Fruit fly (Drosophila melanogaster) whole organism, embryonic: ENCODE data around the gene CG1951.

Experiments
- Adf1 ChIP-seq: fragments of 200-800 bp; sonication (Bioruptor generic); IDR thresholded peaks from 2 replicates; pipeline ENCODE4 v1.3.6; 2022; ENCODE audit warnings: missing biosample characterization, missing genetic modification characterization
- Aef1 ChIP-seq: fragments of 200-800 bp; sonication (Bioruptor generic); IDR thresholded peaks from 3 replicates; pipeline ENCODE4 v1.3.6; 2022; ENCODE audit warnings: missing biosample characterization, missing genetic modification characterization
- CG10321 ChIP-seq: fragments of 200-800 bp; sonication (Bioruptor generic); IDR thresholded peaks from 2 replicates; pipeline ENCODE4 v1.3.6; 2022; ENCODE audit warnings: missing biosample characterization, missing genetic modification characterization
- CG11504 ChIP-seq: fragments of 200-800 bp; sonication (Bioruptor generic); optimal IDR thresholded peaks from 3 replicates; lab custom pipeline; 2019; ENCODE audit warnings: missing biosample characterization, mild to moderate bottlenecking, missing genetic modification characterization, moderate library complexity
- CG13775 ChIP-seq: fragments of 200-800 bp; sonication (Bioruptor generic); optimal IDR thresholded peaks from 3 replicates; lab custom pipeline; 2017; ENCODE audit warnings: missing biosample characterization, mild to moderate bottlenecking, missing genetic modification characterization
- CG13894 ChIP-seq: fragments of 200-800 bp; sonication (Bioruptor generic); optimal IDR thresholded peaks from 3 replicates; lab custom pipeline; 2018; ENCODE audit warnings: missing biosample characterization, mild to moderate bottlenecking, missing genetic modification characterization, moderate library complexity
- CG1529 ChIP-seq: fragments of 200-800 bp; sonication (Bioruptor generic); optimal IDR thresholded peaks from 3 replicates; lab custom pipeline; 2018; ENCODE audit warnings: missing biosample characterization, missing genetic modification characterization
- CG15479 ChIP-seq: fragments of 200-800 bp; sonication (Bioruptor generic); optimal IDR thresholded peaks from 3 replicates; lab custom pipeline; 2019; ENCODE audit warnings: missing biosample characterization, mild to moderate bottlenecking, missing genetic modification characterization, moderate library complexity
- CG15601 ChIP-seq: fragments of 200-800 bp; sonication (Bioruptor generic); optimal IDR thresholded peaks from 3 replicates; lab custom pipeline; 2019; ENCODE audit warnings: missing biosample characterization, mild to moderate bottlenecking, missing genetic modification characterization, moderate library complexity
- CG1832 ChIP-seq: fragments of 200-800 bp; sonication (Bioruptor generic); optimal IDR thresholded peaks from 2 replicates; lab custom pipeline; 2017; ENCODE audit warnings: missing biosample characterization, mild to moderate bottlenecking, missing genetic modification characterization, inconsistent platforms
- CG2202 ChIP-seq: fragments of 200-800 bp; sonication (Bioruptor generic); optimal IDR thresholded peaks from 2 replicates; lab custom pipeline; 2018; ENCODE audit warnings: missing biosample characterization, mild to moderate bottlenecking, missing genetic modification characterization
- CG2875 ChIP-seq: fragments of 200-800 bp; sonication (Bioruptor generic); optimal IDR thresholded peaks from 2 replicates; lab custom pipeline; 2017; ENCODE audit warnings: missing biosample characterization, mild to moderate bottlenecking, missing genetic modification characterization, missing genetic modification reagents
- CG30020 ChIP-seq: fragments of 200-800 bp; optimal IDR thresholded peaks from 2 replicates; lab custom pipeline; 2019; ENCODE audit warnings: missing biosample characterization, mild to moderate bottlenecking, missing genetic modification characterization, moderate library complexity
- CG32767 ChIP-seq: fragments of 200-800 bp; sonication (Bioruptor generic); IDR thresholded peaks from 2 replicates; pipeline ENCODE4 v1.3.6; 2022; ENCODE audit warnings: missing biosample characterization, missing genetic modification characterization
- CG33557 ChIP-seq: fragments of 200-800 bp; sonication (Bioruptor generic); optimal IDR thresholded peaks from 2 replicates; lab custom pipeline; 2019; ENCODE audit warnings: missing biosample characterization, mild to moderate bottlenecking, missing genetic modification characterization, moderate library complexity
- CG4730 ChIP-seq: fragments of 200-800 bp; sonication (Bioruptor generic); IDR thresholded peaks from 2 replicates; pipeline ENCODE4 v1.3.6; 2022; ENCODE audit warnings: missing biosample characterization, missing genetic modification characterization
- CG5180 ChIP-seq: fragments of 200-800 bp; sonication (Bioruptor generic); optimal IDR thresholded peaks from 3 replicates; lab custom pipeline; 2017; ENCODE audit warnings: missing biosample characterization, missing genetic modification characterization, mild to moderate bottlenecking, moderate library complexity, missing genetic modification reagents
- CG7372 ChIP-seq: fragments of 200-800 bp; sonication (Bioruptor generic); IDR thresholded peaks from 2 replicates; pipeline ENCODE4 v1.3.6; 2022; ENCODE audit warnings: missing biosample characterization, missing genetic modification characterization
- CkIIα-i1 ChIP-seq: fragments of 200-800 bp; sonication (Bioruptor generic); IDR thresholded peaks from 2 replicates; pipeline ENCODE4 v1.3.6; 2022; ENCODE audit warnings: missing biosample characterization, missing genetic modification characterization
- D19B ChIP-seq: fragments of 200-800 bp; sonication (Bioruptor generic); optimal IDR thresholded peaks from 2 replicates; lab custom pipeline; 2017; ENCODE audit warnings: missing biosample characterization, mild to moderate bottlenecking, missing genetic modification characterization
- Ets97D ChIP-seq: fragments of 200-800 bp; sonication (Bioruptor generic); optimal IDR thresholded peaks from 3 replicates; lab custom pipeline; 2016; ENCODE audit warnings: missing biosample characterization, missing genetic modification characterization
- Hey ChIP-seq: fragments of 200-800 bp; sonication (Bioruptor generic); optimal IDR thresholded peaks from 3 replicates; lab custom pipeline; 2018; ENCODE audit warnings: missing biosample characterization, mild to moderate bottlenecking, missing genetic modification characterization
- Kr ChIP-seq: fragments of 200-800 bp; sonication (Bioruptor generic); optimal IDR thresholded peaks from 2 replicates; lab custom pipeline; 2017; ENCODE audit warnings: missing biosample characterization, mild to moderate bottlenecking, missing genetic modification characterization
- MTF-1 ChIP-seq: fragments of 200-800 bp; sonication (Bioruptor generic); optimal IDR thresholded peaks from 2 replicates; lab custom pipeline; 2018; ENCODE audit warnings: missing biosample characterization, mild to moderate bottlenecking, missing genetic modification characterization, borderline replicate concordance
- Nf-YB ChIP-seq: fragments of 200-800 bp; sonication (Bioruptor generic); optimal IDR thresholded peaks from 3 replicates; lab custom pipeline; 2019; ENCODE audit warnings: missing biosample characterization, mild to moderate bottlenecking, missing genetic modification characterization, moderate library complexity
- PHDP ChIP-seq: fragments of 200-800 bp; sonication (Bioruptor generic); optimal IDR thresholded peaks from 3 replicates; lab custom pipeline; 2018; ENCODE audit warnings: missing biosample characterization, mild to moderate bottlenecking, missing genetic modification characterization, moderate library complexity
- Six4 ChIP-seq: fragments of 200-800 bp; sonication (Bioruptor generic); optimal IDR thresholded peaks from 2 replicates; lab custom pipeline; 2016; ENCODE audit warnings: missing biosample characterization, missing genetic modification characterization
- Trl ChIP-seq, 3 experiments: fragments of >200 bp in 2 of 3; fragments of 200-800 bp in 1 of 3; sonication (Bioruptor generic) in 1 of 3; optimal IDR thresholded peaks; 2 replicates in 1 of 3; 3 replicates in 2 of 3; lab custom pipeline; 2016 to 2017; ENCODE audit warnings: missing biosample characterization in 1 of 3, missing genetic modification characterization in 1 of 3
- Vsx1 ChIP-seq: fragments of 200-800 bp; sonication (Bioruptor generic); optimal IDR thresholded peaks from 2 replicates; lab custom pipeline; 2017; ENCODE audit warnings: missing biosample characterization, mild to moderate bottlenecking, missing genetic modification characterization, missing genetic modification reagents
- Xrp1 ChIP-seq: fragments of 200-800 bp; sonication (Bioruptor generic); IDR thresholded peaks from 2 replicates; pipeline ENCODE4 v1.3.6; 2022; ENCODE audit warnings: missing biosample characterization, missing genetic modification characterization
- abd-A ChIP-seq: fragments of 200-800 bp; sonication (Bioruptor generic); optimal IDR thresholded peaks from 3 replicates; lab custom pipeline; 2019; ENCODE audit warnings: missing biosample characterization, mild to moderate bottlenecking, missing genetic modification characterization, moderate library complexity
- ato ChIP-seq: fragments of 200-800 bp; sonication (Bioruptor generic); IDR thresholded peaks from 2 replicates; pipeline ENCODE4 v1.3.6; 2022; ENCODE audit warnings: missing biosample characterization, missing genetic modification characterization; ENCODE audit not compliant: partially characterized antibody
- bigmax ChIP-seq: fragments of 200-800 bp; sonication (Bioruptor generic); optimal IDR thresholded peaks from 2 replicates; lab custom pipeline; 2018; ENCODE audit warnings: missing biosample characterization, mild to moderate bottlenecking, missing genetic modification characterization
- bsh ChIP-seq, 2 experiments: fragments of 200-800 bp; sonication (Bioruptor generic); optimal IDR thresholded peaks; 2 replicates each; lab custom pipeline; 2017 to 2018; ENCODE audit warnings: mild to moderate bottlenecking in 2 of 2, missing biosample characterization in 2 of 2, missing genetic modification characterization in 2 of 2, moderate library complexity in 1 of 2
- cg ChIP-seq: fragments of 200-800 bp; sonication (Bioruptor generic); optimal IDR thresholded peaks from 3 replicates; lab custom pipeline; 2019; ENCODE audit warnings: missing biosample characterization, mild to moderate bottlenecking, missing genetic modification characterization, moderate library complexity
- chinmo ChIP-seq: fragments of 200-800 bp; sonication (Bioruptor generic); IDR thresholded peaks from 4 replicates; pipeline ENCODE4 v1.3.6; 2022; ENCODE audit warnings: missing biosample characterization, missing genetic modification characterization; ENCODE audit not compliant: partially characterized antibody
- ci ChIP-seq: fragments of 200-800 bp; sonication (Bioruptor generic); IDR thresholded peaks from 3 replicates; pipeline ENCODE4 v1.3.6; 2022; ENCODE audit warnings: missing biosample characterization, missing genetic modification characterization
- corto ChIP-seq: fragments of 200-800 bp; sonication (Bioruptor generic); optimal IDR thresholded peaks from 2 replicates; lab custom pipeline; 2016; ENCODE audit warnings: missing biosample characterization, mild to moderate bottlenecking, missing genetic modification characterization, moderate library complexity
- crol ChIP-seq: fragments of 200-800 bp; sonication (Bioruptor generic); IDR thresholded peaks from 2 replicates; pipeline ENCODE4 v1.3.6; 2022; ENCODE audit warnings: missing biosample characterization, missing genetic modification characterization
- grn ChIP-seq: fragments of 200-800 bp; sonication (Bioruptor generic); optimal IDR thresholded peaks from 3 replicates; lab custom pipeline; 2017; ENCODE audit warnings: missing biosample characterization, missing genetic modification characterization
- her ChIP-seq: fragments of 200-800 bp; sonication (Bioruptor generic); optimal IDR thresholded peaks from 2 replicates; lab custom pipeline; 2016; ENCODE audit warnings: missing biosample characterization, missing genetic modification characterization
- pho ChIP-seq: fragments of 200-800 bp; sonication (Bioruptor generic); optimal IDR thresholded peaks from 2 replicates; lab custom pipeline; 2016; ENCODE audit warnings: missing biosample characterization, missing genetic modification characterization
- sima ChIP-seq: fragments of 200-800 bp; sonication (Bioruptor generic); optimal IDR thresholded peaks from 2 replicates; lab custom pipeline; 2016; ENCODE audit warnings: missing biosample characterization, missing genetic modification characterization
- stc ChIP-seq: fragments of 200-800 bp; sonication (Bioruptor generic); IDR thresholded peaks from 2 replicates; pipeline ENCODE4 v1.3.6; 2022; ENCODE audit warnings: missing biosample characterization, missing genetic modification characterization
- tio ChIP-seq: fragments of 200-800 bp; sonication (Bioruptor generic); optimal IDR thresholded peaks from 2 replicates; lab custom pipeline; 2017; ENCODE audit warnings: missing biosample characterization, missing genetic modification characterization, inconsistent platforms
- tll ChIP-seq, 2 experiments: fragments of 200-800 bp in 1 of 2; fragments of >200 bp in 1 of 2; sonication (Bioruptor generic) in 1 of 2; optimal IDR thresholded peaks; 2 replicates each; lab custom pipeline; 2017 to 2019; ENCODE audit warnings: missing biosample characterization in 2 of 2, missing genetic modification characterization in 2 of 2, mild to moderate bottlenecking in 1 of 2, moderate library complexity in 1 of 2
- unc-4 ChIP-seq: fragments of 200-800 bp; sonication (Bioruptor generic); IDR thresholded peaks from 2 replicates; pipeline ENCODE4 v1.3.6; 2022; ENCODE audit warnings: missing biosample characterization, missing genetic modification characterization; ENCODE audit not compliant: partially characterized antibody
- wek ChIP-seq: fragments of 200-800 bp; sonication (Bioruptor generic); optimal IDR thresholded peaks from 3 replicates; lab custom pipeline; 2018; ENCODE audit warnings: missing biosample characterization, mild to moderate bottlenecking, missing genetic modification characterization, moderate library complexity

Gene CG1951

dm6 chr3R:29074001-29074609 is 47.1 kb downstream of the CG1951 start (continued):
- TF ChIP-seq Ets97D (GFP tag; lab: Kevin White, UChicago) (no peak), tll (GFP tag; optimal IDR thresholded peaks at IDR 0.05; lab: Kevin White, UChicago) (peak in 1 of 2 experiments; percentile 89), Hey (no peak), sima (GFP tag; lab: Kevin White, UChicago) (no peak), ci (peak; percentile 64), Six4 (GFP tag; lab: Kevin White, UChicago) (no peak), CG1832 (GFP tag; lab: Kevin White, UChicago) (peak; percentile 37), CG30020 (no peak), Adf1 (GFP tag; lab: Robert Waterston, UW) (no peak), bigmax (GFP tag; lab: Kevin White, UChicago) (peak; percentile 96), CG15479 (GFP tag; lab: Kevin White, UChicago) (peak; percentile 94), chinmo (GFP tag; lab: Robert Waterston, UW) (peak; percentile 79; the same call in 2 of the 4 replicates), CG1529 (GFP tag; lab: Kevin White, UChicago) (no peak), her (GFP tag; lab: Kevin White, UChicago) (no peak), Vsx1 (peak; percentile 13), stc (GFP tag; lab: Robert Waterston, UW) (0 out of 2 replicates have a peak, but pooled peaks have one; percentile 14), grn (GFP tag; lab: Kevin White, UChicago) (peak; percentile 90), cg (GFP tag; lab: Kevin White, UChicago) (peak; percentile 91), CG10321 (GFP tag; lab: Robert Waterston, UW) (peak; percentile 41; the same call in 1 of the 2 replicates), corto (GFP tag; lab: Kevin White, UChicago) (no peak), tio (GFP tag; lab: Kevin White, UChicago) (no peak), Aef1 (GFP tag; lab: Robert Waterston, UW) (no peak), unc-4 (GFP tag; lab: Robert Waterston, UW) (no peak), CG33557 (peak; percentile 27), CG4730 (GFP tag; lab: Robert Waterston, UW) (no peak), crol (peak; percentile 75), PHDP (tag; lab: Kevin White, UChicago) (peak; percentile 14), abd-A (tag; lab: Kevin White, UChicago) (peak; percentile 82), pho (GFP tag; lab: Kevin White, UChicago) (no peak), Kr (GFP tag; lab: Kevin White, UChicago) (peak; percentile 70), CG11504 (tag; lab: Kevin White, UChicago) (no peak), ato (GFP tag; lab: Robert Waterston, UW) (no peak), CG13775 (GFP tag; lab: Kevin White, UChicago) (no peak), Trl (optimal IDR thresholded peaks at IDR 0.05; lab: Kevin White, UChicago) (peak; percentile 51 to 84), Trl (GFP tag; optimal IDR thresholded peaks at IDR 0.05; lab: Kevin White, UChicago) (no peak), CG2875 (peak; percentile 4), CG2202 (tag; lab: Kevin White, UChicago) (peak; percentile 21), CG5180 (peak; percentile 2), CG15601 (tag; lab: Kevin White, UChicago) (peak; percentile 5), CG13894 (peak; percentile 49), CG32767 (GFP tag; lab: Robert Waterston, UW) (0 out of 2 replicates have a peak, but pooled peaks have one; percentile 55), Nf-YB (GFP tag; lab: Kevin White, UChicago) (peak; percentile 23), CG7372 (GFP tag; lab: Robert Waterston, UW) (no peak), D19B (GFP tag; lab: Kevin White, UChicago) (no peak), bsh (GFP tag; optimal IDR thresholded peaks at IDR 0.05; lab: Kevin White, UChicago) (peak in 1 of 2 experiments; percentile 10), wek (GFP tag; lab: Kevin White, UChicago) (peak; percentile 14), Xrp1 (GFP tag; lab: Robert Waterston, UW) (0 out of 2 replicates have a peak, but pooled peaks have one; percentile 19), CkIIα-i1 (no peak), MTF-1 (GFP tag; lab: Kevin White, UChicago) (peak; percentile 0)
